Worm (Caenorhabditis elegans): ENCODE results near the gene R06B9.5.

DNA sequence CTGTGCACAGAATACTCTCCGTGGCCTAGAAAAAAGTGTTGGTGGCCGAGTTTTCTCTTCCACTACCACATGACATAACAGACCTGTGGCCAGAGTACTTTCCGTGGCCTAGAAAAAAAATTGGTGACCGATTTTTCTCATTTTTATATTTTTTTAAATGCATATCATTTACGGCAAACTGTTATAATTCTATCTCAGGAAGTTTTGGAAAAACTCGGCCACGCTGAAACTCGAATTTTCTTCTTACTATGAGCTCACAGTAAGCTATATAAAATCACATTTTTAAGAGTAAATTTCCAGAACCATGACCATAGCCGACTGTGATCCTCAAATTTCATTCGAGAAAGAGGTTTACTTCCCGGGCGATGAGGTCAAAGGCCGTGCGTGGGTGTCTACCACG lies 15.9 kb downstream of the R06B9.5 start, which contains the start of gene arrd-14:
- TF ChIP-seq hlh-4 (tag; optimal IDR thresholded peaks at IDR 0.05) (no peak), sox-4 (tag; optimal IDR thresholded peaks at IDR 0.05) (no peak), pqm-1 (tag; optimal IDR thresholded peaks at IDR 0.05) (no peak), ceh-90 (tag; optimal IDR thresholded peaks at IDR 0.05) (no peak), lin-13 (GFP tag; optimal IDR thresholded peaks at IDR 0.05) (no peak), pax-3 (tag; optimal IDR thresholded peaks at IDR 0.05) (no peak), ztf-11 (tag; optimal IDR thresholded peaks at IDR 0.05) (no peak), pag-3 (tag; optimal IDR thresholded peaks at IDR 0.05; ENCODE audit: borderline replicate concordance, insufficient read depth) (no peak), lin-15B (tag; optimal IDR thresholded peaks at IDR 0.05) (no peak)

Data from whole organism, L1 larva.